Worm (Caenorhabditis elegans) whole organism, L1 larva: ENCODE measurements around the gene phf-30.

Source experiments
- ama-1 ChIP-seq: fragments of 150-350 bp; optimal IDR thresholded peaks from 2 replicates; lab custom pipeline; 2014
- ceh-63 ChIP-seq: fragments of 200-800 bp; sonication (Bioruptor generic); optimal IDR thresholded peaks from 2 replicates; lab custom pipeline; 2018; ENCODE audit warnings: mild to moderate bottlenecking, missing genetic modification characterization, missing compliant biosample characterization
- elt-2 ChIP-seq: sonication (generic microtip); optimal IDR thresholded peaks from 2 replicates; lab custom pipeline; 2016; ENCODE audit warnings: missing genetic modification characterization, mild to moderate bottlenecking, inconsistent platforms, missing compliant biosample characterization, missing genetic modification reagents
- elt-3 ChIP-seq, 6 experiments: fragments of 150-350 bp in 1 of 6; sonication (generic microtip); optimal IDR thresholded peaks; 2 replicates each; lab custom pipeline; 2017 to 2018; ENCODE audit warnings: missing biosample characterization in 6 of 6, missing genetic modification characterization in 6 of 6, inconsistent platforms in 1 of 6
- lin-13 ChIP-seq: fragments of 150-350 bp; optimal IDR thresholded peaks from 2 replicates; lab custom pipeline; 2014; ENCODE audit warnings: missing biosample characterization, missing genetic modification reagents, missing genetic modification characterization
- lin-35 ChIP-seq, 2 experiments: fragments of 150-350 bp; optimal IDR thresholded peaks; 2 replicates each; lab custom pipeline; 2014; ENCODE audit warnings: missing biosample characterization in 2 of 2, missing genetic modification characterization in 2 of 2, missing genetic modification reagents in 2 of 2
- mdl-1 ChIP-seq, 2 experiments: fragments of 150-350 bp; optimal IDR thresholded peaks; 2 replicates each; lab custom pipeline; 2014 to 2017; ENCODE audit warnings: missing biosample characterization in 2 of 2, missing genetic modification characterization in 2 of 2, inconsistent platforms in 1 of 2
- mep-1 ChIP-seq: fragments of 150-350 bp; optimal IDR thresholded peaks from 2 replicates; lab custom pipeline; 2014; ENCODE audit warnings: missing biosample characterization, missing genetic modification characterization
- sox-4 ChIP-seq: sonication (generic microtip); optimal IDR thresholded peaks from 2 replicates; lab custom pipeline; 2016; ENCODE audit warnings: missing genetic modification characterization, missing compliant biosample characterization
- sup-37 ChIP-seq: fragments of 200-800 bp; sonication (Bioruptor generic); optimal IDR thresholded peaks from 2 replicates; lab custom pipeline; 2018; ENCODE audit warnings: mild to moderate bottlenecking, missing genetic modification characterization, missing compliant biosample characterization
- tbx-2 ChIP-seq: sonication (generic microtip); optimal IDR thresholded peaks from 2 replicates; lab custom pipeline; 2016; ENCODE audit warnings: missing genetic modification characterization, missing compliant biosample characterization
- unc-62 ChIP-seq: fragments of 150-350 bp; optimal IDR thresholded peaks from 2 replicates; lab custom pipeline; 2014; ENCODE audit warnings: missing biosample characterization, missing genetic modification reagents, missing genetic modification characterization
- zag-1 ChIP-seq: fragments of 150-350 bp; optimal IDR thresholded peaks from 2 replicates; lab custom pipeline; 2014; ENCODE audit warnings: missing biosample characterization, missing genetic modification characterization

- TF ChIP-seq lin-35 (GFP tag; optimal IDR thresholded peaks at IDR 0.05; lab: Kevin White, UChicago), result no peak
- TF ChIP-seq sup-37, result no peak
- TF ChIP-seq mdl-1 (tag; optimal IDR thresholded peaks at IDR 0.05; lab: Kevin White, UChicago), result no peak
- no peak for TF ChIP-seq sox-4 (tag; lab: Kevin White, UChicago)
- TF ChIP-seq lin-13 (GFP tag; lab: Kevin White, UChicago), result no peak
- TF ChIP-seq ama-1 (lab: Kevin White, UChicago), result no peak
- no peak for TF ChIP-seq elt-2 (tag; lab: Kevin White, UChicago)
- TF ChIP-seq ceh-63 (GFP tag; lab: Kevin White, UChicago), result no peak
- TF ChIP-seq elt-3 (tag; optimal IDR thresholded peaks at IDR 0.05; lab: Kevin White, UChicago), result no peak
- TF ChIP-seq unc-62 (GFP tag; lab: Kevin White, UChicago), result no peak
- TF ChIP-seq zag-1 (tag; lab: Kevin White, UChicago), result no peak
- no peak for TF ChIP-seq tbx-2 (tag; lab: Kevin White, UChicago)
- peak; percentile 75 for TF ChIP-seq mep-1 (tag; lab: Kevin White, UChicago)
Observed at ce11 chrV:8426210-8426609, 42.6 kb upstream of the phf-30 start.
